Fruit fly (Drosophila melanogaster): ENCODE measurements around the gene CG34461.
A peak's percentile ranks its signal among the peaks of the same experiment; 100 is the strongest.

Gene CG34461

dm6 chr3L:8346100-8346980, 20.7 kb downstream of the CG34461 start, which contains the start of the genes CG7182 and GAPcenA:
Gene CG7182, minus strand, starts transcription at chr3L:8346382.
Gene GAPcenA, plus strand, starts transcription at chr3L:8346561.
- TF ChIP-seq CG17801 (GFP tag; optimal IDR thresholded peaks at IDR 0.05; ENCODE audit: partially characterized antibody): peak; percentile 82

dm6 chr3L:8347346-8347745, 21.7 kb downstream of the CG34461 start:
- TF ChIP-seq CG17801 (GFP tag; optimal IDR thresholded peaks at IDR 0.05; ENCODE audit: partially characterized antibody): no peak

dm6 chr3L:8356196-8356595, 30.5 kb downstream of the CG34461 start, which contains the start of gene Culd:
Gene Culd, minus strand, starts transcription at chr3L:8356296.
- no peak for TF ChIP-seq CG17801 (GFP tag; optimal IDR thresholded peaks at IDR 0.05; ENCODE audit: partially characterized antibody)

- TF ChIP-seq CG17801 (GFP tag; optimal IDR thresholded peaks at IDR 0.05; ENCODE audit: partially characterized antibody): peak; percentile 10
Measured at dm6 chr3L:8358138-8358537, 32.5 kb downstream of the CG34461 start.

dm6 chr3L:8358776-8359455, 33.3 kb downstream of the CG34461 start:
- TF ChIP-seq CG17801 (GFP tag; optimal IDR thresholded peaks at IDR 0.05; ENCODE audit: partially characterized antibody): no peak

- TF ChIP-seq CG17801 (GFP tag; optimal IDR thresholded peaks at IDR 0.05; ENCODE audit: partially characterized antibody): no peak
Measured at dm6 chr3L:8360063-8360642, 34.5 kb downstream of the CG34461 start.

- peak; percentile 81 for TF ChIP-seq CG17801 (GFP tag; optimal IDR thresholded peaks at IDR 0.05; ENCODE audit: partially characterized antibody)
Measured at dm6 chr3L:8360643-8361110, 35.0 kb downstream of the CG34461 start, which contains the start of gene Idh. Gene Idh, minus strand, starts transcription at chr3L:8360906.

dm6 chr3L:8363266-8363665, 37.6 kb downstream of the CG34461 start:
- TF ChIP-seq CG17801 (GFP tag; optimal IDR thresholded peaks at IDR 0.05; ENCODE audit: partially characterized antibody): no peak

dm6 chr3L:8368694-8369344, 43.2 kb downstream of the CG34461 start:
- TF ChIP-seq CG17801 (GFP tag; optimal IDR thresholded peaks at IDR 0.05; ENCODE audit: partially characterized antibody): no peak

dm6 chr3L:8369456-8369855, 43.8 kb downstream of the CG34461 start:
- TF ChIP-seq CG17801 (GFP tag; optimal IDR thresholded peaks at IDR 0.05; ENCODE audit: partially characterized antibody): no peak

- no peak for TF ChIP-seq CG17801 (GFP tag; optimal IDR thresholded peaks at IDR 0.05; ENCODE audit: partially characterized antibody)
Measured at dm6 chr3L:8370922-8371321, 45.3 kb downstream of the CG34461 start.

- no peak for TF ChIP-seq CG17801 (GFP tag; optimal IDR thresholded peaks at IDR 0.05; ENCODE audit: partially characterized antibody)
Measured at dm6 chr3L:8371538-8371937, 45.9 kb downstream of the CG34461 start.

- TF ChIP-seq CG17801 (GFP tag; optimal IDR thresholded peaks at IDR 0.05; ENCODE audit: partially characterized antibody): no peak
Measured at dm6 chr3L:8372035-8372434, 46.4 kb downstream of the CG34461 start, which contains the start of gene ImpE1. Gene ImpE1, plus strand, starts transcription at chr3L:8372405.

dm6 chr3L:8374107-8374506, 48.4 kb downstream of the CG34461 start:
- no peak for TF ChIP-seq CG17801 (GFP tag; optimal IDR thresholded peaks at IDR 0.05; ENCODE audit: partially characterized antibody)

Data from ovary, adult (tissue).